Worm (Caenorhabditis elegans) whole organism, L1 larva: Measurements from ENCODE around the gene M04D8.4.

Source experiments
- C16A3.4 ChIP-seq: fragments of 150-350 bp; optimal IDR thresholded peaks from 2 replicates; lab custom pipeline; 2014; ENCODE audit warnings: missing biosample characterization, missing genetic modification characterization
- C34B4.2 ChIP-seq: sonication (generic microtip); optimal IDR thresholded peaks from 2 replicates; lab custom pipeline; 2017; ENCODE audit warnings: mild to moderate bottlenecking, missing genetic modification characterization, missing compliant biosample characterization
- Y116A8C.19 ChIP-seq: sonication (generic microtip); optimal IDR thresholded peaks from 2 replicates; lab custom pipeline; 2016; ENCODE audit warnings: missing compliant biosample characterization, missing genetic modification characterization, borderline replicate concordance
- aha-1 ChIP-seq: fragments of 150-350 bp; optimal IDR thresholded peaks from 2 replicates; lab custom pipeline; 2014; ENCODE audit warnings: missing biosample characterization, missing genetic modification characterization
- alr-1 ChIP-seq: fragments of 200-800 bp; sonication (Bioruptor generic); optimal IDR thresholded peaks from 2 replicates; lab custom pipeline; 2018; ENCODE audit warnings: borderline replicate concordance, mild to moderate bottlenecking, missing genetic modification characterization, missing compliant biosample characterization
- ama-1 ChIP-seq: fragments of 150-350 bp; optimal IDR thresholded peaks from 2 replicates; lab custom pipeline; 2014
- blmp-1 ChIP-seq: fragments of 150-350 bp; optimal IDR thresholded peaks from 2 replicates; lab custom pipeline; 2014; ENCODE audit warnings: missing biosample characterization, missing genetic modification characterization
- ceh-8 ChIP-seq: fragments of 200-800 bp; sonication (Bioruptor generic); optimal IDR thresholded peaks from 2 replicates; lab custom pipeline; 2018; ENCODE audit warnings: mild to moderate bottlenecking, missing genetic modification characterization, moderate library complexity, missing compliant biosample characterization
- ceh-82 ChIP-seq, 3 experiments: fragments of 150-350 bp in 1 of 3; sonication (generic microtip) in 2 of 3; optimal IDR thresholded peaks; 2 replicates each; lab custom pipeline; 2014 to 2017; ENCODE audit warnings: missing biosample characterization in 3 of 3, missing genetic modification characterization in 3 of 3
- ceh-88 ChIP-seq: fragments of 200-800 bp; sonication (Bioruptor generic); IDR thresholded peaks from 2 replicates; pipeline ENCODE4 v1.3.6; 2022; ENCODE audit warnings: missing genetic modification characterization, missing compliant biosample characterization
- ceh-90 ChIP-seq: sonication (generic microtip); optimal IDR thresholded peaks from 2 replicates; lab custom pipeline; 2016; ENCODE audit warnings: missing genetic modification characterization, missing compliant biosample characterization
- dpl-1 ChIP-seq, 3 experiments: fragments of 150-350 bp in 2 of 3; sonication (generic microtip) in 1 of 3; optimal IDR thresholded peaks; 2 replicates each; lab custom pipeline; 2014 to 2017; ENCODE audit warnings: missing biosample characterization in 3 of 3, missing genetic modification characterization in 3 of 3, missing genetic modification reagents in 3 of 3
- egl-27 ChIP-seq, 2 experiments: fragments of 150-350 bp in 1 of 2; sonication (generic microtip); optimal IDR thresholded peaks; 3 replicates each; lab custom pipeline; 2017 to 2018; ENCODE audit warnings: missing biosample characterization in 2 of 2, missing genetic modification characterization in 2 of 2, missing genetic modification reagents in 2 of 2
- elt-3 ChIP-seq, 6 experiments: fragments of 150-350 bp in 1 of 6; sonication (generic microtip); optimal IDR thresholded peaks; 2 replicates each; lab custom pipeline; 2017 to 2018; ENCODE audit warnings: missing biosample characterization in 6 of 6, missing genetic modification characterization in 6 of 6, inconsistent platforms in 1 of 6
- ets-5 ChIP-seq: fragments of 200-800 bp; sonication (Bioruptor generic); IDR thresholded peaks from 2 replicates; pipeline ENCODE4 v1.3.6; 2022; ENCODE audit warnings: missing genetic modification characterization, missing compliant biosample characterization
- fkh-10 ChIP-seq: sonication (generic microtip); optimal IDR thresholded peaks from 2 replicates; lab custom pipeline; 2017; ENCODE audit warnings: missing biosample characterization, missing genetic modification reagents, missing genetic modification characterization
- fkh-4 ChIP-seq: sonication (generic microtip); optimal IDR thresholded peaks from 2 replicates; lab custom pipeline; 2016; ENCODE audit warnings: missing compliant biosample characterization, missing genetic modification characterization, borderline replicate concordance
- fkh-8 ChIP-seq: sonication (generic microtip); optimal IDR thresholded peaks from 2 replicates; lab custom pipeline; 2016; ENCODE audit warnings: mild to moderate bottlenecking, missing genetic modification characterization, missing compliant biosample characterization
- fos-1 ChIP-seq: fragments of 150-350 bp; optimal IDR thresholded peaks from 2 replicates; lab custom pipeline; 2014; ENCODE audit warnings: missing biosample characterization, missing genetic modification characterization
- grh-1 ChIP-seq: fragments of 200-800 bp; sonication (Bioruptor generic); IDR thresholded peaks from 2 replicates; pipeline ENCODE4 v1.3.6; 2022; ENCODE audit warnings: missing genetic modification reagents, missing genetic modification characterization, missing compliant biosample characterization
- irx-1 ChIP-seq: sonication (generic microtip); optimal IDR thresholded peaks from 2 replicates; lab custom pipeline; 2016; ENCODE audit warnings: missing genetic modification characterization, missing compliant biosample characterization
- isw-1 ChIP-seq: fragments of 200-800 bp; sonication (Bioruptor generic); IDR thresholded peaks from 2 replicates; pipeline ENCODE4 v1.3.6; 2022; ENCODE audit warnings: missing genetic modification characterization, missing compliant biosample characterization
- lin-13 ChIP-seq: fragments of 150-350 bp; optimal IDR thresholded peaks from 2 replicates; lab custom pipeline; 2014; ENCODE audit warnings: missing biosample characterization, missing genetic modification reagents, missing genetic modification characterization
- lin-35 ChIP-seq, 2 experiments: fragments of 150-350 bp; optimal IDR thresholded peaks; 2 replicates each; lab custom pipeline; 2014; ENCODE audit warnings: missing biosample characterization in 2 of 2, missing genetic modification characterization in 2 of 2, missing genetic modification reagents in 2 of 2
- lsy-2 ChIP-seq, 2 experiments: fragments of 150-350 bp; optimal IDR thresholded peaks; 2 replicates each; lab custom pipeline; 2014; ENCODE audit warnings: missing biosample characterization in 2 of 2, missing genetic modification characterization in 2 of 2
- mab-9 ChIP-seq: fragments of 200-800 bp; sonication (Bioruptor generic); IDR thresholded peaks from 2 replicates; pipeline ENCODE4 v1.3.6; 2022; ENCODE audit warnings: missing genetic modification reagents, missing genetic modification characterization, missing compliant biosample characterization
- mdl-1 ChIP-seq, 2 experiments: fragments of 150-350 bp; optimal IDR thresholded peaks; 2 replicates each; lab custom pipeline; 2014 to 2017; ENCODE audit warnings: missing biosample characterization in 2 of 2, missing genetic modification characterization in 2 of 2, inconsistent platforms in 1 of 2
- mef-2 ChIP-seq: fragments of 150-350 bp; optimal IDR thresholded peaks from 2 replicates; lab custom pipeline; 2014; ENCODE audit warnings: missing biosample characterization, missing genetic modification characterization
- mep-1 ChIP-seq: fragments of 150-350 bp; optimal IDR thresholded peaks from 2 replicates; lab custom pipeline; 2014; ENCODE audit warnings: missing biosample characterization, missing genetic modification characterization
- nhr-11 ChIP-seq: fragments of 150-350 bp; optimal IDR thresholded peaks from 2 replicates; lab custom pipeline; 2014; ENCODE audit warnings: missing biosample characterization, missing genetic modification characterization
- nhr-28 ChIP-seq: fragments of 150-350 bp; optimal IDR thresholded peaks from 2 replicates; lab custom pipeline; 2014; ENCODE audit warnings: missing biosample characterization, missing genetic modification characterization
- nhr-47 ChIP-seq: sonication (generic microtip); optimal IDR thresholded peaks from 2 replicates; lab custom pipeline; 2016; ENCODE audit warnings: mild to moderate bottlenecking, missing genetic modification characterization, moderate library complexity, missing compliant biosample characterization
- nhr-71 ChIP-seq: sonication (generic microtip); optimal IDR thresholded peaks from 2 replicates; lab custom pipeline; 2016; ENCODE audit warnings: mild to moderate bottlenecking, missing genetic modification characterization, moderate library complexity, missing compliant biosample characterization
- nhr-76 ChIP-seq: sonication (generic microtip); optimal IDR thresholded peaks from 2 replicates; lab custom pipeline; 2017; ENCODE audit warnings: missing biosample characterization, missing genetic modification characterization
- nhr-77 ChIP-seq: fragments of 150-350 bp; optimal IDR thresholded peaks from 2 replicates; lab custom pipeline; 2014; ENCODE audit warnings: missing biosample characterization, missing genetic modification characterization
- nhr-85 ChIP-seq: sonication (generic microtip); peaks from one replicate; lab custom pipeline; 2016; ENCODE audit warnings: missing genetic modification characterization, inconsistent platforms, missing compliant biosample characterization
- nhr-90 ChIP-seq: sonication (generic microtip); optimal IDR thresholded peaks from 2 replicates; lab custom pipeline; 2016; ENCODE audit warnings: mild to moderate bottlenecking, missing genetic modification characterization, missing compliant biosample characterization; ENCODE audit not compliant: poor library complexity
- pag-3 ChIP-seq: sonication (generic microtip); optimal IDR thresholded peaks from 2 replicates; lab custom pipeline; 2017; ENCODE audit warnings: missing genetic modification characterization, mild to moderate bottlenecking, missing compliant biosample characterization, antibody characterized with exemption, borderline replicate concordance; ENCODE audit not compliant: insufficient read depth
- rnt-1 ChIP-seq: sonication (generic microtip); optimal IDR thresholded peaks from 2 replicates; lab custom pipeline; 2016; ENCODE audit warnings: mild to moderate bottlenecking, missing genetic modification characterization, moderate library complexity, missing compliant biosample characterization
- skn-1 ChIP-seq: fragments of 150-350 bp; optimal IDR thresholded peaks from 2 replicates; lab custom pipeline; 2014; ENCODE audit warnings: missing biosample characterization, missing genetic modification characterization
- snpc-4 ChIP-seq: fragments of 150-350 bp; optimal IDR thresholded peaks from 2 replicates; lab custom pipeline; 2014; ENCODE audit warnings: missing biosample characterization, missing genetic modification characterization
- sox-4 ChIP-seq: sonication (generic microtip); optimal IDR thresholded peaks from 2 replicates; lab custom pipeline; 2016; ENCODE audit warnings: missing genetic modification characterization, missing compliant biosample characterization
- sup-37 ChIP-seq: fragments of 200-800 bp; sonication (Bioruptor generic); optimal IDR thresholded peaks from 2 replicates; lab custom pipeline; 2018; ENCODE audit warnings: mild to moderate bottlenecking, missing genetic modification characterization, missing compliant biosample characterization
- swsn-7 ChIP-seq: sonication (generic microtip); optimal IDR thresholded peaks from 2 replicates; lab custom pipeline; 2016; ENCODE audit warnings: missing genetic modification characterization, missing compliant biosample characterization
- tlp-1 ChIP-seq: fragments of 150-350 bp; optimal IDR thresholded peaks from 2 replicates; lab custom pipeline; 2014; ENCODE audit warnings: missing biosample characterization, missing genetic modification characterization
- unc-130 ChIP-seq: fragments of 150-350 bp; optimal IDR thresholded peaks from 2 replicates; lab custom pipeline; 2017; ENCODE audit warnings: missing biosample characterization, missing genetic modification characterization, inconsistent platforms
- unc-62 ChIP-seq: fragments of 150-350 bp; optimal IDR thresholded peaks from 2 replicates; lab custom pipeline; 2014; ENCODE audit warnings: missing biosample characterization, missing genetic modification reagents, missing genetic modification characterization
- unc-98 ChIP-seq: fragments of 200-800 bp; sonication (Bioruptor generic); IDR thresholded peaks from 2 replicates; pipeline ENCODE4 v1.3.6; 2022; ENCODE audit warnings: missing genetic modification characterization, missing compliant biosample characterization
- xbp-1 ChIP-seq: sonication (generic microtip); optimal IDR thresholded peaks from 2 replicates; lab custom pipeline; 2016; ENCODE audit warnings: missing genetic modification characterization, missing compliant biosample characterization
- zag-1 ChIP-seq: fragments of 150-350 bp; optimal IDR thresholded peaks from 2 replicates; lab custom pipeline; 2014; ENCODE audit warnings: missing biosample characterization, missing genetic modification characterization
- zip-4 ChIP-seq: fragments of 200-800 bp; sonication (Bioruptor generic); optimal IDR thresholded peaks from 2 replicates; lab custom pipeline; 2018; ENCODE audit warnings: mild to moderate bottlenecking, missing genetic modification characterization, moderate library complexity, missing compliant biosample characterization
- ztf-11 ChIP-seq, 2 experiments: sonication (generic microtip); optimal IDR thresholded peaks; 2 replicates each; lab custom pipeline; 2016 to 2017; ENCODE audit warnings: missing genetic modification characterization in 2 of 2, missing biosample characterization in 1 of 2, missing compliant biosample characterization in 1 of 2
- ztf-4 ChIP-seq: fragments of 150-350 bp; optimal IDR thresholded peaks from 2 replicates; lab custom pipeline; 2014; ENCODE audit warnings: missing biosample characterization, missing genetic modification characterization

Gene M04D8.4

DNA sequence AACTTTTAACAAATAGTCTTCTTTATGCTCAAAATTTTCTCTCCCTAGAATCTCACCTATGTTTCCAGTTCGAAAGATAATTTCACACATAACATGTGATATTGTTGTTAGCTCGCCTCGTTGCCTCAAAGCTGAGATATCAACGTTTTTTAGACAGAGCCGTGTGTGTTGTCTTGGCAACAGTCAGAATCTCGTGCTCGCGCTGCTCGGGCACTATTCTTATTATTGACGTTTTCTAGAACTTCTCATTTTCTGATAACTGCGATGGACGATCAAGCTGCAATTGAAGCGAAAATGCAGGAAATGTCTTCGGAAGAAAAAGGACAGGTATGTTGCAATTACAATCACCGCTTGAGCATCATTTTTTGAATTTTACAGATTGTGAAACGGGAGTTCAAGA, 5.3 kb upstream of the M04D8.4 start, which contains the start of gene xbx-3 (continued):
- no peak for TF ChIP-seq ceh-82 (tag; optimal IDR thresholded peaks at IDR 0.05; lab: Kevin White, UChicago)
- TF ChIP-seq ceh-8 (GFP tag; lab: Kevin White, UChicago): no peak
- TF ChIP-seq tlp-1: no peak
- TF ChIP-seq ceh-88 (GFP tag; lab: Robert Waterston, UW): no peak
- TF ChIP-seq fos-1 (tag; lab: Kevin White, UChicago): no peak
- TF ChIP-seq mep-1: peak; percentile 20
- no peak for TF ChIP-seq alr-1 (tag; lab: Kevin White, UChicago)
- peak; percentile 84 for TF ChIP-seq nhr-71
- TF ChIP-seq lsy-2 (tag; optimal IDR thresholded peaks at IDR 0.05; lab: Kevin White, UChicago): no peak
- TF ChIP-seq Y116A8C.19 (tag; lab: Kevin White, UChicago): no peak
- TF ChIP-seq nhr-76: no peak
- no peak for TF ChIP-seq nhr-28 (tag; lab: Kevin White, UChicago)
- TF ChIP-seq blmp-1: no peak
- no peak for TF ChIP-seq rnt-1
- no peak for TF ChIP-seq skn-1 (tag; lab: Kevin White, UChicago)
- TF ChIP-seq ztf-11 (tag; optimal IDR thresholded peaks at IDR 0.05; lab: Kevin White, UChicago): no peak
- TF ChIP-seq lin-35 (GFP tag; optimal IDR thresholded peaks at IDR 0.05; lab: Kevin White, UChicago): no peak
- TF ChIP-seq ets-5 (GFP tag; lab: Robert Waterston, UW): no peak
- no peak for TF ChIP-seq isw-1 (GFP tag; lab: Robert Waterston, UW)
- no peak for TF ChIP-seq C16A3.4
- TF ChIP-seq egl-27 (tag; optimal IDR thresholded peaks at IDR 0.05; lab: Kevin White, UChicago): no peak
- peak; percentile 84 for TF ChIP-seq sox-4 (tag; lab: Kevin White, UChicago)
- no peak for TF ChIP-seq dpl-1 (GFP tag; optimal IDR thresholded peaks at IDR 0.05; lab: Kevin White, UChicago)
- peak; percentile 98 for TF ChIP-seq fkh-8 (tag; lab: Kevin White, UChicago)
- TF ChIP-seq unc-62 (GFP tag; lab: Kevin White, UChicago): no peak
- TF ChIP-seq snpc-4 (tag; lab: Kevin White, UChicago): no peak
- TF ChIP-seq aha-1 (tag; lab: Kevin White, UChicago): no peak
- TF ChIP-seq nhr-77 (tag; lab: Kevin White, UChicago): no peak
- no peak for TF ChIP-seq nhr-90
- peak; percentile 44 for TF ChIP-seq swsn-7 (tag; lab: Kevin White, UChicago)
- no peak for TF ChIP-seq ama-1 (lab: Kevin White, UChicago)
- no peak for TF ChIP-seq zip-4
- TF ChIP-seq nhr-85 (tag; lab: Kevin White, UChicago): no peak
- no peak for TF ChIP-seq mef-2 (tag; lab: Kevin White, UChicago)
- TF ChIP-seq unc-98 (GFP tag; lab: Robert Waterston, UW): no peak
- TF ChIP-seq mab-9 (GFP tag; lab: Robert Waterston, UW): no peak
- no peak for TF ChIP-seq unc-130 (tag; lab: Kevin White, UChicago)
- TF ChIP-seq mdl-1 (tag; optimal IDR thresholded peaks at IDR 0.05; lab: Kevin White, UChicago): no peak
- TF ChIP-seq elt-3 (tag; optimal IDR thresholded peaks at IDR 0.05; lab: Kevin White, UChicago): no peak
- peak; percentile 34 for TF ChIP-seq ztf-4 (tag; lab: Kevin White, UChicago)
- peak; percentile 27 for TF ChIP-seq xbp-1 (tag; lab: Kevin White, UChicago)
- peak; percentile 66 for TF ChIP-seq nhr-11
- no peak for TF ChIP-seq grh-1 (GFP tag; lab: Robert Waterston, UW)
- no peak for TF ChIP-seq sup-37 (GFP tag; lab: Kevin White, UChicago)
- TF ChIP-seq zag-1 (tag; lab: Kevin White, UChicago): no peak
- peak; percentile 17 for TF ChIP-seq fkh-10
- no peak for TF ChIP-seq ceh-90 (tag; lab: Kevin White, UChicago)
- no peak for TF ChIP-seq irx-1 (tag; lab: Kevin White, UChicago)
- TF ChIP-seq fkh-4 (tag; lab: Kevin White, UChicago): no peak
- TF ChIP-seq C34B4.2: no peak
- TF ChIP-seq pag-3 (tag; lab: Kevin White, UChicago): no peak
- TF ChIP-seq nhr-47: peak; percentile 79
- no peak for TF ChIP-seq lin-13 (GFP tag; lab: Kevin White, UChicago)
- TF ChIP-seq, all 84 proteins: peak for 13
